Fruit fly (Drosophila melanogaster): ENCODE data around the gene CG17560.

CG17560 gene

DNA sequence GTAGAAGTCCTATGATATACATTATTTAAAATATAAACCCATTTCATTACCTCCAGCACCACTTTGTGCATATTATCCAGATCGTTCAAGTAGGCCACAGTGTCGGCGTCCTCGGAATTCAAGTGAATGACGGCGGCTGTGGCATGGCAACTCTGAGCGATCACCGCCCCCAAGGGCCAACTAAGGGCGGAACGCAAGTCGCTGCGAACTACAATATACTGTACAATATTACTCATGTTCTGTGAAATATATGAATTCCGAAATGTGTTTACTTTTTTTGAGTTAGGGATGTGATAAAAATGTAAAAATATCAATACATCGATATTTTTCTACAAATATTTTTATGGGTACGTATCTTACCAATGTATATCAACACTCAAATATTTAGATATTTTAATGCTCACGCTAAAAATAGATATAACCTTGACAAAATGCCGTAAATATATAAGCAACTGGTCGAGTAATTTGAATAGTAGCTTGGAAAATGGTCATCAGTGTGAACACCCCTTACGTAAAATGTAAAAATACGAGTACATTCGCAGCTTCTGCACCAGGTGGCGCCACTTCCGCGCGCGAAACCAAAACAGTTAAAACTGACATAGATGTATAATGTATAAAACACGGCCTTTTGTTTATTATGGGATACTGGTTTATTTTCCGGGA lies 44.1 kb upstream of the CG17560 start, which contains the start of gene CG14903 (continued):
- TF ChIP-seq vvl (GFP tag; IDR thresholded peaks at IDR 0.05), result no peak; the same call in 1 of the 2 replicates
- TF ChIP-seq kah (GFP tag; optimal IDR thresholded peaks at IDR 0.05), result no peak
- TF ChIP-seq prd (optimal IDR thresholded peaks at IDR 0.05), result no peak
- TF ChIP-seq prd (GFP tag; IDR thresholded peaks at IDR 0.05), result peak; percentile 25; the same call in 1 of the 3 replicates
- TF ChIP-seq fd3F (GFP tag; optimal IDR thresholded peaks at IDR 0.05), result no peak
- TF ChIP-seq CG11695 (GFP tag; IDR thresholded peaks at IDR 0.05), result no peak
- no peak for TF ChIP-seq CG4404 (GFP tag; IDR thresholded peaks at IDR 0.05)
- TF ChIP-seq Ravus (GFP tag; IDR thresholded peaks at IDR 0.05), result no peak
- no peak for TF ChIP-seq Sry-β (GFP tag; optimal IDR thresholded peaks at IDR 0.05)
- no peak for TF ChIP-seq lmd (GFP tag; IDR thresholded peaks at IDR 0.05)
- TF ChIP-seq Neu2 (GFP tag; optimal IDR thresholded peaks at IDR 0.05; ENCODE audit: borderline replicate concordance), result no peak
- TF ChIP-seq gem (tag; optimal IDR thresholded peaks at IDR 0.05), result peak; percentile 49
- TF ChIP-seq B-H2 (GFP tag; optimal IDR thresholded peaks at IDR 0.05), result no peak
- TF ChIP-seq CG10959 (GFP tag; IDR thresholded peaks at IDR 0.05), result no peak
- no peak for TF ChIP-seq Gsc (GFP tag; IDR thresholded peaks at IDR 0.05)
- no peak for TF ChIP-seq crc (GFP tag; optimal IDR thresholded peaks at IDR 0.05)
- no peak for TF ChIP-seq pfk (GFP tag; optimal IDR thresholded peaks at IDR 0.05)
- no peak for TF ChIP-seq croc (GFP tag; conservative IDR thresholded peaks at IDR 0.05)
- TF ChIP-seq CG15011 (GFP tag; optimal IDR thresholded peaks at IDR 0.05), result no peak
- TF ChIP-seq CG12219 (GFP tag; optimal IDR thresholded peaks at IDR 0.05), result no peak
- no peak for TF ChIP-seq rib (GFP tag; IDR thresholded peaks at IDR 0.05)
- no peak for TF ChIP-seq pan (optimal IDR thresholded peaks at IDR 0.05)
- TF ChIP-seq pan (GFP tag; optimal IDR thresholded peaks at IDR 0.05 in 1 of 2, IDR thresholded peaks at IDR 0.05 in 1 of 2), result no peak
- no peak for TF ChIP-seq CG17385 (GFP tag; optimal IDR thresholded peaks at IDR 0.05)
- peak; percentile 15 for TF ChIP-seq CG9797 (GFP tag; optimal IDR thresholded peaks at IDR 0.05)
- no peak for TF ChIP-seq Nf-YB (GFP tag; optimal IDR thresholded peaks at IDR 0.05)
- peak; percentile 11 for TF ChIP-seq CG17186 (GFP tag; optimal IDR thresholded peaks at IDR 0.05)
- no peak for TF ChIP-seq CG18476 (GFP tag; optimal IDR thresholded peaks at IDR 0.05)
- TF ChIP-seq jigr1 (GFP tag; IDR thresholded peaks at IDR 0.05), result no peak
- peak; percentile 79 for TF ChIP-seq Abd-B (GFP tag; optimal IDR thresholded peaks at IDR 0.05)
- TF ChIP-seq Hmr (GFP tag; optimal IDR thresholded peaks at IDR 0.05), result peak; percentile 31
- no peak for TF ChIP-seq scrt (GFP tag; optimal IDR thresholded peaks at IDR 0.05)
- no peak for TF ChIP-seq CG16863 (GFP tag; optimal IDR thresholded peaks at IDR 0.05)
- no peak for TF ChIP-seq Mad (GFP tag; optimal IDR thresholded peaks at IDR 0.05)
- no peak for TF ChIP-seq grau (tag; optimal IDR thresholded peaks at IDR 0.05)
- TF ChIP-seq BEAF-32 (GFP tag; optimal IDR thresholded peaks at IDR 0.05), result peak; percentile 85
- no peak for TF ChIP-seq Awh (GFP tag; IDR thresholded peaks at IDR 0.05)
- TF ChIP-seq CG7372 (GFP tag; IDR thresholded peaks at IDR 0.05), result no peak
- no peak for TF ChIP-seq BtbVII (GFP tag; optimal IDR thresholded peaks at IDR 0.05)
- no peak for TF ChIP-seq wdn (GFP tag; IDR thresholded peaks at IDR 0.05)
- TF ChIP-seq CG10321 (GFP tag; IDR thresholded peaks at IDR 0.05), result no peak
- no peak for TF ChIP-seq lola (GFP tag; optimal IDR thresholded peaks at IDR 0.05)
- TF ChIP-seq Dek (tag; optimal IDR thresholded peaks at IDR 0.05), result no peak
- TF ChIP-seq CG13424 (tag; optimal IDR thresholded peaks at IDR 0.05), result peak; percentile 38
- peak; percentile 28 for TF ChIP-seq shn (GFP tag; optimal IDR thresholded peaks at IDR 0.05)
- no peak for TF ChIP-seq CG16815 (GFP tag; optimal IDR thresholded peaks at IDR 0.05)
- no peak for TF ChIP-seq aop (GFP tag; IDR thresholded peaks at IDR 0.05)
- peak; percentile 22 for TF ChIP-seq CG15601 (tag; optimal IDR thresholded peaks at IDR 0.05)
- no peak for TF ChIP-seq z (GFP tag; IDR thresholded peaks at IDR 0.05)
- TF ChIP-seq CG18764 (GFP tag; optimal IDR thresholded peaks at IDR 0.05), result peak; percentile 40
- TF ChIP-seq ara (GFP tag; IDR thresholded peaks at IDR 0.05), result no peak
